Worm (Caenorhabditis elegans): ENCODE data around the gene nmat-1.

DNA sequence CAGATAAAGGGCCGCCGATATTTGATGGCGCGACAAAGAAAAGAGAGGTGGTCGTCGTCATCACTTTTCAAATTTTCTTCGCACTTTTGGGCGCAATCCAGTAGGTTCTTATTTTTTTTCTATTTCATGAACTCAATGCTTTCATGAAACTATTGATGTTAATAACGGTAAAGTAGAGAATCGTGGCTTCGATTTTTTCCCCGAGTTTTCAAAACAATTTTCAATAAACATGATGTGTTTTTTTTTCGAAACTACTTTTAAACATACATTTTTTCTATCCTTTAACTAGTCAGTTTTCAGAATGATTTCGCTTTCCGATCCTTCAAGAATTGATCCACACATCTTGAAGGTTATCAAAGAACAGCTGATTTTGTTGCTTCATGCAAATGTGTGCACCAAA, 32.0 kb downstream of the nmat-1 start, which contains the start of gene C49F5.5:
- TF ChIP-seq tbx-37 (GFP tag; conservative IDR thresholded peaks at IDR 0.05) (no peak), flt-1 (GFP tag; IDR thresholded peaks at IDR 0.05) (no peak), sea-1 (GFP tag; conservative IDR thresholded peaks at IDR 0.05) (no peak)
